Worm (Caenorhabditis elegans): ENCODE results near the gene nhr-198.

The nhr-198 gene

DNA sequence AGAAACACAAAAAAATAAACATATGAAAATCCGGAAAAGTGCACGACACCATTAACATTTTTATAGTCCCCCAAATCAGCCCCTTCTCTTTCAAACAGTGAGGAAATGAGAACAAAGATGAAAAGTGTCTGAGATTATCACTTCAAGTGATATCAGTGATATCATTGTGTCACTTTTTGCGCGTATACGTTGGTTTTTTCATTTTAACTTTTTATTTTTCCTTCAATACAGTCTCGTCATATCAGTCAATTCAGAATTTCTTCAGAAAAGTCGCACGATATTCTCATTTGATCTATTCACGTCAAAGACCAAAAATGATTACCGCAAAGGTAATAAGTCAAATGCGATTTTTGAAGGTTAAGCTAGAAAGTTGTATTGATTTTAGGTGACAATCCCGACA is 11.0 kb downstream of the nhr-198 start, which contains the start of gene twk-34:
TSS of gene twk-34 (plus strand) at position 216 of the 400 bp plus-strand sequence.
- TF ChIP-seq unc-42 (tag; optimal IDR thresholded peaks at IDR 0.05) = no peak
- TF ChIP-seq fkh-10 (GFP tag; optimal IDR thresholded peaks at IDR 0.05) = no peak
- no peak for TF ChIP-seq K02D7.2 (tag; optimal IDR thresholded peaks at IDR 0.05)
- TF ChIP-seq C38D4.7 (GFP tag; optimal IDR thresholded peaks at IDR 0.05) = no peak
- no peak for TF ChIP-seq ref-2 (tag; optimal IDR thresholded peaks at IDR 0.05)
- no peak for TF ChIP-seq pha-4 (tag; optimal IDR thresholded peaks at IDR 0.05)
- no peak for TF ChIP-seq ceh-9 (tag; optimal IDR thresholded peaks at IDR 0.05)
- no peak for TF ChIP-seq pqm-1 (tag; optimal IDR thresholded peaks at IDR 0.05)
- no peak for TF ChIP-seq hlh-13 (GFP tag; optimal IDR thresholded peaks at IDR 0.05)
- TF ChIP-seq sox-4 (tag; optimal IDR thresholded peaks at IDR 0.05) = no peak
- TF ChIP-seq lin-11 (tag; optimal IDR thresholded peaks at IDR 0.05) = no peak
- no peak for TF ChIP-seq pha-2 (tag; optimal IDR thresholded peaks at IDR 0.05)
- no peak for TF ChIP-seq C08G9.2 (tag; optimal IDR thresholded peaks at IDR 0.05)
- no peak for TF ChIP-seq sox-2 (GFP tag; IDR thresholded peaks at IDR 0.05)
- no peak for TF ChIP-seq ttx-3 (tag; optimal IDR thresholded peaks at IDR 0.05)
- TF ChIP-seq ama-1 (optimal IDR thresholded peaks at IDR 0.05) = no peak
- TF ChIP-seq syd-9 (tag; optimal IDR thresholded peaks at IDR 0.05) = no peak
- TF ChIP-seq elt-4 (tag; optimal IDR thresholded peaks at IDR 0.05) = no peak

DNA sequence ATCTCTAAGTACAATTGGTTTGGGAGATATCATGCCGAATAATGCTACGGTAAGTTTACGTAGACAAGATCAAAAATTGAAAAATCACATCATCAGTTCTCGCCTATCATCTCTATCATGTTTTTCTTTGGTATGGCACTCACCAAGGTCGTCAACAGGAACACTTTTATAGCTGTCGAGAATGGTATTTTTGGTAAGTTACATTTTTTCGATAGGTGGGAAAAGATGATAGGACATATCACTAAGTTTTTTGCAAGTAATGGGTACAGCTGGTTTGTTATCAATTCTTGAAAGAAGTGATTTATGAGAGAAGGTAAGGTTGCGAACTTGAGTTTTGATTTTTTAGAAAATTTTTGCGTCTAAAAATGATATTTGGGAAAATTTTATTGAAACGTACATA is 14.2 kb downstream of the nhr-198 start:
- TF ChIP-seq hlh-6 (tag; optimal IDR thresholded peaks at IDR 0.05) (no peak), ceh-34 (tag; optimal IDR thresholded peaks at IDR 0.05) (no peak), pha-2 (tag; optimal IDR thresholded peaks at IDR 0.05) (no peak), unc-55 (GFP tag; optimal IDR thresholded peaks at IDR 0.05) (no peak), hlh-15 (tag; optimal IDR thresholded peaks at IDR 0.05) (no peak), unc-42 (tag; optimal IDR thresholded peaks at IDR 0.05) (no peak), fax-1 (tag; optimal IDR thresholded peaks at IDR 0.05) (no peak), K02D7.2 (tag; optimal IDR thresholded peaks at IDR 0.05) (no peak), eyg-1 (tag; optimal IDR thresholded peaks at IDR 0.05) (no peak), syd-9 (tag; optimal IDR thresholded peaks at IDR 0.05) (no peak), ceh-9 (tag; optimal IDR thresholded peaks at IDR 0.05) (no peak), ceh-19 (GFP tag; optimal IDR thresholded peaks at IDR 0.05) (no peak), ahr-1 (tag; optimal IDR thresholded peaks at IDR 0.05) (no peak), ceh-48 (tag; optimal IDR thresholded peaks at IDR 0.05) (no peak), fkh-10 (GFP tag; optimal IDR thresholded peaks at IDR 0.05) (no peak), ref-2 (tag; optimal IDR thresholded peaks at IDR 0.05) (no peak)

DNA sequence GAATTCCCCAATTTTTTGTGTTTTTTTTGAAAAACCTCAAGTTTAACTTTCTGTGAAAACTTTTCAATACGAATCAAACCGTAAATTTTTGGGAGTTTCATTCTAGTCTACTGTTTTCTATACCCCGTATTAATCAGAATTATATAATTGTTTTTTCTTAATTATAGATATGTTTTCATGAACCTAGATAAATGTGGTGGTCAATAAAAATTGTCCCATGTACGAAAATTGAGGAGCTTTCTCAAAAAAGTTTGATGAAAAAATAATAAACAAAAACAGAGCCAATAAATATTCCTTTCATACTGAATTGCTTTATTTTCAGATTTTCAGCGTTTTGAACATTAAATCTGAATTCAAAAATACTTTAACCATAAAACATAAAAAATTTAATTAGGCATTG is 16.6 kb downstream of the nhr-198 start, which contains the start of gene Y6E2A.1:
TSS of gene Y6E2A.1 (minus strand) at position 101 of the 400 bp plus-strand sequence.
- TF ChIP-seq unc-42 (tag; optimal IDR thresholded peaks at IDR 0.05) = no peak
- no peak for TF ChIP-seq pag-3 (tag; optimal IDR thresholded peaks at IDR 0.05; ENCODE audit: borderline replicate concordance)
- no peak for TF ChIP-seq C38D4.7 (GFP tag; optimal IDR thresholded peaks at IDR 0.05)
- no peak for TF ChIP-seq hlh-15 (tag; optimal IDR thresholded peaks at IDR 0.05)
- TF ChIP-seq ceh-45 (GFP tag; IDR thresholded peaks at IDR 0.05) = no peak
- TF ChIP-seq ceh-6 (GFP tag; optimal IDR thresholded peaks at IDR 0.05) = no peak
- TF ChIP-seq pax-1 (tag; optimal IDR thresholded peaks at IDR 0.05) = no peak
- TF ChIP-seq ztf-16 (tag; optimal IDR thresholded peaks at IDR 0.05) = no peak
- no peak for TF ChIP-seq ama-1 (optimal IDR thresholded peaks at IDR 0.05)

DNA sequence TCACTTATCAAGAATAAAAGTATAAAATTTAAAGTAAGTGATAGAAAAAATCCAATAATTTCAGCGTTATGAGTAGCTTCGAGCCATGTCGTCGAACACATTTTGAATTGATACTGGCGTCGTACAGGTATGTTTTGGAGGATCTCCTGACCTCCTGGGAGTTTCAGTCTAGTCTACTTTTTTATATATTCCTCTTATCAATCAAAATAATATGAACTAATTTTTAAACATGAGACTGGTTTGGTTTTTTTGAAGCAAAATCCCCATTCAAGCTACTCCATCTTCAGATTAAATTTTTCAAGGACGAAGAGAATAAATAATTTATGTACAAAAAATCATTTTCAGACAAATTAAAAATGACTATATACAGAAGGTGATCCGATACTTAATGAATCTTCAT is 18.1 kb downstream of the nhr-198 start, which contains the start of gene str-101:
TSS of gene str-101 (minus strand) at position 101 of the 400 bp plus-strand sequence.
- TF ChIP-seq ama-1 (optimal IDR thresholded peaks at IDR 0.05) (no peak), nhr-11 (tag; optimal IDR thresholded peaks at IDR 0.05) (no peak), ceh-45 (GFP tag; IDR thresholded peaks at IDR 0.05) (no peak), pat-9 (tag; optimal IDR thresholded peaks at IDR 0.05) (no peak), elt-2 (tag; optimal IDR thresholded peaks at IDR 0.05) (no peak), madf-2 (tag; optimal IDR thresholded peaks at IDR 0.05) (no peak), unc-86 (tag; optimal IDR thresholded peaks at IDR 0.05) (no peak), sox-2 (GFP tag; IDR thresholded peaks at IDR 0.05) (no peak), sox-4 (tag; optimal IDR thresholded peaks at IDR 0.05) (no peak), ceh-9 (tag; optimal IDR thresholded peaks at IDR 0.05) (no peak), tbx-7 (tag; optimal IDR thresholded peaks at IDR 0.05) (no peak), ttx-3 (tag; optimal IDR thresholded peaks at IDR 0.05) (no peak), T23F11.4 (GFP tag; optimal IDR thresholded peaks at IDR 0.05) (no peak), nfya-1 (tag; optimal IDR thresholded peaks at IDR 0.05) (no peak)
